Worm (Caenorhabditis elegans) whole organism, L4/young adult: ENCODE data around the gene Y116A8C.33.
"Not testable (repeated sequence)": the region's sequence is repeated elsewhere in the genome, so short reads cannot be mapped to it uniquely, and the experiment has no call there.

Experiments used
- W03F9.2 ChIP-seq: fragments of 150-350 bp; optimal IDR thresholded peaks from 2 replicates; lab custom pipeline; 2014; ENCODE audit warnings: missing biosample characterization, missing genetic modification characterization
- dao-5 ChIP-seq: sonication (generic microtip); optimal IDR thresholded peaks from 2 replicates; lab custom pipeline; 2016; ENCODE audit warnings: missing genotype, missing genetic modification characterization, moderate library complexity, missing compliant biosample characterization
- him-1 ChIP-seq: sonication (generic microtip); optimal IDR thresholded peaks from 2 replicates; lab custom pipeline; 2016; ENCODE audit warnings: missing genotype, missing genetic modification reagents, missing genetic modification characterization, missing compliant biosample characterization

Y116A8C.33 gene

DNA sequence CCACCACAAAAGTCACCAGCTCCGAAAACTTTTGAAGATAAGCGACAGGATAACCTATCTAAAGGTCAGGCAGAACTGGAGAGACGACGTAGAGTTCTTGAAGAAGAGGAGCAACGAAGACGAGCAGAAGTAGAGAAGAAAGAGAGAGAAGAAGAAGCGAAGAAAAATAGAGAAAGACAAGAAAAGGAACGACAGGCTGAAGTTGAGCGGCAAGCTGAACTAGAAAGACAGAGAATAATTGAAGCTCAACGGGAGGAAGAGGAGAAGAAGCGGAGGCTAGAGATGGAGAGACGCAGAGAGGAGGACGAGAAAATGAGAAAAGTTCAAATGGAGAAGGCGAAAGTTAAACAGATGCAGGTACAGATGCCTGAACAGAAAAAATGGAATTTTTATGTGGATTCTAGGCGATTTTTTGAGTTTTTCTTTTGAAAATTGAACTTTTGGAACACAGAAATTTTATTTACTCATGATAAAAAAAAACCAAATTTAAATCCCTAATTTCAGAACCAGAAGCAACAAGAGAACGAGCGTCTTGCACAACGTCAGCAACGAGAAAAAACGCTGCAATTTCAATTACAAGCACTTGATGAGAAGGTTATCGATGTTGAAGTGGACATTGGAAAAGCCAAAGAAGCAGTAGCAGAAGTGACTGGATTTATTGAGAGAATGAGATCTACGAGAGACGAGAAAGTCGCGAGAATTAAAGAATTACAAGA is 9.3 kb downstream of the Y116A8C.33 start:
- TF ChIP-seq him-1 = no peak
- no peak for TF ChIP-seq W03F9.2 (tag; lab: Kevin White, UChicago)
- no peak for TF ChIP-seq dao-5 (tag; lab: Kevin White, UChicago)

DNA sequence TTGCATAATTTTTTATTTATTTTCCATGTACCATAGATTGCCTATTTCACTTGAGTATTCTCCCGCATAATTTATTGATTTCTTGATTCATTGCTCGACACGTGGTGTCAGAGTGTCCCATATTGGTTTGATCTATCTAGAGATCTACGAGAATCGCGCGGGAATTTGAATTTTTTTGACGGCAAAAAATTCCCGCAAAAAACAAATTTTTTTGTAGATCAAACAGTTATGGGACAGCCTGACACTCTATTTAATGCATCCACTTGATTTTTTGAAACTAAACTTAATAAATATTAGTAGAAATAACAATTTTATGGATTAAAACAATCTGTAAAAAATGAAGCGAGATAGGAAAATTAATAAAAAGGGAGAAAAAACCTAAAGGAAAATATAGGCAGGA is 14.1 kb downstream of the Y116A8C.33 start:
- TF ChIP-seq dao-5 (tag; lab: Kevin White, UChicago) (no peak), him-1 (no peak), W03F9.2 (tag; lab: Kevin White, UChicago) (no peak)

DNA sequence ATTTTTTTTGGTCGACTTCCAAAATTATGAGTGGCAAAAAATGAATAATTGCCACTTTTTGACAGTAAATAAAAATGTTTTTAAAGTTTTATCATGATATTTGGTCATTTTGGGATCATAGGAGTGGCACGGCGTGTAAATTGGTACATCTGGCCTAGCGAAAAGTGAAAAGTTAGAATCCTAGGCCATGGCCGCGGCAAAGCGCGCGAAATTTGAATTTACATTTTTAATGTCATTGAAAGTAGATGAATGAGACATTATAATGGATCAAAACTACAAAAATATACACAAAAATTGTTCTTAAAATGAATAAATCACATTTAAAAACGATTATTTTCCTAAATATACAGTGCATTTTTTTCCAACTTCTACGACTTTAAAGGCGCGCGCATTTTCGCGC is 14.6 kb downstream of the Y116A8C.33 start:
- TF ChIP-seq dao-5 (tag; lab: Kevin White, UChicago) (no peak), W03F9.2 (tag; lab: Kevin White, UChicago) (no peak), him-1 (no peak)

DNA sequence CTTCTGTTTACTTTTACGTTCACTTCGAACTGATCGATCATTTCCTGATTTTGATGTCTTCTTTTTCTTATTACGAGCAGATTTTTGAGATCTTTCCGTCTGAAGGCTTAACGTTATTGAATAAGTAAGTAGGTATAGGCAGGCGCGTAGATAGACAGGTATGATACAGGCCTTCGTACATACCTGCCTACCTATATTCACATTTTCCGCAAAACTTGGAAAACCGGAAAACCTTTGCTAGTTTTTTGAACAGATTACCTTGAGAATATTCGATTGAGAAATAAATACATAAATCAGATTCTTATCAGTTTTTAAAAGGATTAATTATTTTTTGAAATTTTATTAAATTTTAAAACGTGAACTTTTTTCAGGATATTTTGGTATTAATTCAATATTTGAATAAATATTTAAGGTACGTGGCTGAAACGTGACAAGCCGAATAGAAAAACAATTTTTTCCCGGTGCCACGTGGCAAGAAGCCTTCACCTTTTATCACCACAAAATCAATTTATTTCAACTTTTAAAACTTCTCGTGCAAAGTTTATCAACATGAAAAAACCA is 19.2 kb downstream of the Y116A8C.33 start, which contains the start of the genes Y116A8C.37 and Y116A8C.38:
Gene Y116A8C.37 (minus strand): TSS at position 101 of the 561 bp plus-strand sequence.
Gene Y116A8C.38 (plus strand): TSS at position 511 of the 561 bp plus-strand sequence.
- no peak for TF ChIP-seq him-1
- TF ChIP-seq dao-5 (tag; lab: Kevin White, UChicago) = no peak
- TF ChIP-seq W03F9.2 (tag; lab: Kevin White, UChicago) = no peak

DNA sequence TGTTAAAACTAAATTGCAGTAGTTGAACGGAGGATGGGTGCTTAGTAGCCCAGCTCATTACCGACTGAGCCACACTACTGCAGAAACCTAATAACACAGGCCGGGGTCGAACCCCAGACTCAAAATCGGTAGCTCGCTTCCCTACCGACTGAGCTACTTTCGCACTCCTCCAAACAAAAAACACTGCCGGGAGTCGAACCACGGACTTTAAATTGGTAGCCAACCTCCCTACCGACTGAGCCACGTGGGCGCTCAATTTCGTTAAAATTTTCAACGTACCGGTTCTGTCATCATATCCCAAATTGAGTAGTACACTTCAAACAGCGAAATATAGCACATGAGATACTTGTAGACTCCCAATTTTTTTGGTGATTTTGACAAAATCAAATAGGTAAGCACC is 38.5 kb downstream of the Y116A8C.33 start:
- no peak for TF ChIP-seq dao-5 (tag; lab: Kevin White, UChicago)
- no peak for TF ChIP-seq him-1
- TF ChIP-seq W03F9.2 (tag; lab: Kevin White, UChicago) = no peak

DNA sequence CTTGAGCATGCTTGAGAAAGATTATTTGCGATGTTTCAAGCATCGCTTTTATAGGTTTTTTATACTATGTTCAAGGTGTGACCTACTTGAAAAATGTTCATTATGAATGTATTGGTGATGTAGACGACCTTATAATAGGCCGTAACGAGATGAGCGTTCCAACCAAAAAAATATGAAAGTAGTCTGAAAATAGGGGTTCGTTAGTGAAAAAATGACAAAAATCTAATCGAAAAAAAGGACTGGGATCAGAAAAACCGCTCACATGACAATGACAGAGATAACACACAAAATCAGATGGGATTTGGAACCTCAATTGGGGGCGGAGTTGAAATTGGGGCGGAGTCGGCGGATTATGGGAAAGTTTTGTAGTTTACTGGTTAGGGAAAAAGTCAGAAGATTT is 39.0 kb downstream of the Y116A8C.33 start, which contains the start of gene Y116A8C.40:
Gene Y116A8C.40 (minus strand): TSS at position 101 of the 400 bp plus-strand sequence.
- TF ChIP-seq dao-5 (tag; lab: Kevin White, UChicago) = no peak
- TF ChIP-seq W03F9.2 (tag; lab: Kevin White, UChicago) = no peak
- TF ChIP-seq him-1 = no peak

DNA sequence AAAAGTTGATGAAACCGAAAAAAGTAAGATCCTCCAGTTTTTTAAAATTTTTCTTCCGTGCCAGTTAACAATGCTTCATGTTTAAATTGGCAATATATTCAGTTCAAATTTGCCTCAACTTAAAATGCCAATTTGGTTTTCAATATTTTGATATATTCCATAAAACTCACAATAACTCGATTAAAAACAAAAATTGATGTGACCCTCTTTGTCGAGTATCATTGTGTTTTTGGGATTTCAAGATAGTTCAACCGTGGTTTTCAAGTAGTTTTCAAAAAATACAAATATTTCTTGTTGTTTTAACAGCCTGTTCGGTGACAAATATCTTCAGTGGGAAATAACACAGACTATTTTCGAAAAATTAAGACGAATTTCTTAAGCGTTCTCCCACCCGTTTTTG is 41.1 kb downstream of the Y116A8C.33 start:
- TF ChIP-seq W03F9.2 (tag; lab: Kevin White, UChicago) = no peak
- TF ChIP-seq dao-5 (tag; lab: Kevin White, UChicago) = no peak
- no peak for TF ChIP-seq him-1

DNA sequence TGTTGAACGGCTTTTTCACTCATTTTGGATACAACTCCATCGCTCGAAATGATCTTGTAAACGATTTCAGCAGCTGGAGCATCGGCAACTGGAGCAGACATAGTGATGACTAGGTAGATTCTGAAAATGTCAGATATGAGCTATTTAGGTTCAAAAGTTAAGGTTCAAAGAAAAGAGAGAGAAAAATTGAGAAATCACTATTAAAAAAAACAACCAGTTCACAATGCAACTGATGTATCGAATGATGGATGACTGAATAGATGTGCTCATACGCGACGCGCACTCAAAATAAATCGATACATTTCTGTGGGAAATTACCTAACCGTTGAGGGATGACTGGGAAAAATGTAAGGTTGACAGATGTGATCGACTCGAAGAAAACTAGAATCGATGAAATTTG is 50.6 kb downstream of the Y116A8C.33 start, which contains the start of gene skr-13:
Gene skr-13 (minus strand): TSS at position 101 of the 400 bp plus-strand sequence.
- TF ChIP-seq W03F9.2 (tag; lab: Kevin White, UChicago) = no peak
- no peak for TF ChIP-seq him-1
- TF ChIP-seq dao-5 (tag; lab: Kevin White, UChicago) = no peak

DNA sequence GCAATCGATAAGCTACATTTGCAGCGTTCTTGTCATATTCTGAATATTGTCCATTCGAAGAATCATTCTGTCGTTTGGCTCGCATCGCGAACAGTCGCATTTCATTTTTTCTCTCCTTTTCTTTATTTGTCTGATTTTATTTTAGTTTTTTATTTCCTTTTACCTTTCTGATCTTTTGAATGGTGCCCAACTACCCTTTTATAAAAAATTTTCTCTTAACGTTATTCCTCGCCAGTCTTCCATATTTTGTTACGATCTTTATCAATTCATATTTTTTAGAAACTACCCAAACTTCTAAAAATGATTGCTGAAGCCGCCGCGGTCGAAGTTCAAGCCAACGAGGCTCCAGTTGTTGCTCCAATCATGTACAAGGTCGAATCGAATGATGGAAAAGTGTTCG is 51.4 kb downstream of the Y116A8C.33 start, which contains the start of gene skr-9:
Gene skr-9 (plus strand): TSS at position 301 of the 400 bp plus-strand sequence.
- not testable (repeated sequence) for TF ChIP-seq W03F9.2 (tag; lab: Kevin White, UChicago); him-1; dao-5 (tag; lab: Kevin White, UChicago)
